Fruit fly (Drosophila melanogaster) whole organism, embryonic: Measurements from ENCODE around the gene Pgm1.
A peak's percentile ranks its signal among the peaks of the same experiment; 100 is the strongest.

ENCODE experiments used
- Atf-2 ChIP-seq: fragments of 200-800 bp; sonication (Bioruptor generic); optimal IDR thresholded peaks from 2 replicates; lab custom pipeline; 2016; ENCODE audit warnings: missing biosample characterization, missing genetic modification characterization
- CG10147 ChIP-seq: fragments of 200-800 bp; sonication (Bioruptor generic); optimal IDR thresholded peaks from 2 replicates; lab custom pipeline; 2019; ENCODE audit warnings: missing biosample characterization, mild to moderate bottlenecking, missing genetic modification characterization, moderate library complexity
- CG10654 ChIP-seq: fragments of 200-800 bp; sonication (Bioruptor generic); optimal IDR thresholded peaks from 2 replicates; lab custom pipeline; 2016; ENCODE audit warnings: missing biosample characterization, missing genetic modification characterization
- CG12071 ChIP-seq: fragments of 200-800 bp; sonication (Bioruptor generic); optimal IDR thresholded peaks from 3 replicates; lab custom pipeline; 2018; ENCODE audit warnings: missing biosample characterization, mild to moderate bottlenecking, missing genetic modification characterization
- CG13424 ChIP-seq: fragments of 200-800 bp; sonication (Bioruptor generic); optimal IDR thresholded peaks from 2 replicates; lab custom pipeline; 2019; ENCODE audit warnings: missing biosample characterization, mild to moderate bottlenecking, missing genetic modification characterization, moderate library complexity
- CG13894 ChIP-seq: fragments of 200-800 bp; sonication (Bioruptor generic); optimal IDR thresholded peaks from 3 replicates; lab custom pipeline; 2018; ENCODE audit warnings: missing biosample characterization, mild to moderate bottlenecking, missing genetic modification characterization, moderate library complexity
- CG14014 ChIP-seq: fragments of 200-800 bp; sonication (Bioruptor generic); IDR thresholded peaks from 2 replicates; pipeline ENCODE4 v1.3.6; 2022; ENCODE audit warnings: missing biosample characterization, missing genetic modification characterization
- CG15073 ChIP-seq: fragments of 200-800 bp; sonication (Bioruptor generic); optimal IDR thresholded peaks from 2 replicates; lab custom pipeline; 2016; ENCODE audit warnings: missing biosample characterization, missing genetic modification characterization
- CG17186 ChIP-seq: fragments of 200-800 bp; sonication (Bioruptor generic); optimal IDR thresholded peaks from 3 replicates; lab custom pipeline; 2017; ENCODE audit warnings: missing biosample characterization, missing genetic modification reagents, missing genetic modification characterization
- CG17359 ChIP-seq: fragments of 200-800 bp; sonication (Bioruptor generic); optimal IDR thresholded peaks from 3 replicates; lab custom pipeline; 2018; ENCODE audit warnings: missing biosample characterization, mild to moderate bottlenecking, missing genetic modification characterization, moderate library complexity
- CG17912 ChIP-seq: fragments of 200-800 bp; sonication (Bioruptor generic); optimal IDR thresholded peaks from 2 replicates; lab custom pipeline; 2018; ENCODE audit warnings: missing biosample characterization, mild to moderate bottlenecking, missing genetic modification characterization
- CG18262 ChIP-seq: fragments of 200-800 bp; optimal IDR thresholded peaks from 3 replicates; lab custom pipeline; 2019; ENCODE audit warnings: missing biosample characterization, mild to moderate bottlenecking, missing genetic modification characterization, moderate library complexity
- CG2116 ChIP-seq: fragments of 200-800 bp; sonication (Bioruptor generic); optimal IDR thresholded peaks from 3 replicates; lab custom pipeline; 2018; ENCODE audit warnings: missing biosample characterization, mild to moderate bottlenecking, missing genetic modification characterization
- CG34376 ChIP-seq: fragments of 200-800 bp; sonication (Bioruptor generic); optimal IDR thresholded peaks from 2 replicates; lab custom pipeline; 2018; ENCODE audit warnings: missing biosample characterization, mild to moderate bottlenecking, missing genetic modification characterization
- CG34422 ChIP-seq: fragments of 200-800 bp; sonication (Bioruptor generic); IDR thresholded peaks from 3 replicates; pipeline ENCODE4 v1.3.6; 2022; ENCODE audit warnings: missing biosample characterization, missing genetic modification characterization
- CG4854 ChIP-seq: fragments of 200-800 bp; sonication (Bioruptor generic); optimal IDR thresholded peaks from 2 replicates; lab custom pipeline; 2016; ENCODE audit warnings: missing biosample characterization, missing genetic modification characterization, inconsistent platforms
- CG5245 ChIP-seq: fragments of 200-800 bp; sonication (Bioruptor generic); optimal IDR thresholded peaks from 3 replicates; lab custom pipeline; 2016; ENCODE audit warnings: missing biosample characterization, missing genetic modification characterization
- CG6654 ChIP-seq: fragments of 200-800 bp; sonication (Bioruptor generic); optimal IDR thresholded peaks from 2 replicates; lab custom pipeline; 2017; ENCODE audit warnings: missing biosample characterization, mild to moderate bottlenecking, missing genetic modification characterization
- CG8765 ChIP-seq: fragments of 200-800 bp; sonication (Bioruptor generic); IDR thresholded peaks from 2 replicates; pipeline ENCODE4 v1.3.6; 2022; ENCODE audit warnings: missing biosample characterization, missing genetic modification characterization
- CHES-1-like ChIP-seq: fragments of 200-800 bp; sonication (Bioruptor generic); optimal IDR thresholded peaks from 2 replicates; lab custom pipeline; 2016; ENCODE audit warnings: missing biosample characterization, missing genetic modification characterization
- D19B ChIP-seq: fragments of 200-800 bp; sonication (Bioruptor generic); optimal IDR thresholded peaks from 2 replicates; lab custom pipeline; 2017; ENCODE audit warnings: missing biosample characterization, mild to moderate bottlenecking, missing genetic modification characterization
- Dbx ChIP-seq: fragments of 200-800 bp; sonication (Bioruptor generic); IDR thresholded peaks from 3 replicates; pipeline ENCODE4 v1.3.6; 2022; ENCODE audit warnings: missing biosample characterization, missing genetic modification characterization
- Deaf1 ChIP-seq: fragments of 200-800 bp; optimal IDR thresholded peaks from 3 replicates; lab custom pipeline; 2019; ENCODE audit warnings: missing biosample characterization, mild to moderate bottlenecking, missing genetic modification characterization, moderate library complexity
- Dip3 ChIP-seq: fragments of 200-800 bp; sonication (Bioruptor generic); optimal IDR thresholded peaks from 3 replicates; lab custom pipeline; 2016; ENCODE audit warnings: missing biosample characterization, missing genetic modification characterization
- E2f2 ChIP-seq: fragments of 200-800 bp; sonication (Bioruptor generic); IDR thresholded peaks from 2 replicates; pipeline ENCODE4 v1.3.6; 2022; ENCODE audit warnings: missing biosample characterization, missing genetic modification characterization
- Fer3 ChIP-seq: fragments of 200-800 bp; sonication (Bioruptor generic); optimal IDR thresholded peaks from 2 replicates; lab custom pipeline; 2018; ENCODE audit warnings: missing biosample characterization, mild to moderate bottlenecking, missing genetic modification characterization, moderate library complexity
- HHEX ChIP-seq: fragments of 200-800 bp; sonication (Bioruptor generic); optimal IDR thresholded peaks from 3 replicates; lab custom pipeline; 2017; ENCODE audit warnings: missing biosample characterization, mild to moderate bottlenecking, missing genetic modification characterization, missing genetic modification reagents
- Hsf ChIP-seq: fragments of 200-800 bp; sonication (Bioruptor generic); optimal IDR thresholded peaks from 3 replicates; lab custom pipeline; 2016; ENCODE audit warnings: missing biosample characterization, missing genetic modification characterization
- Jarid2 ChIP-seq: fragments of 200-800 bp; sonication (Bioruptor generic); optimal IDR thresholded peaks from 3 replicates; lab custom pipeline; 2017; ENCODE audit warnings: mild to moderate bottlenecking, missing biosample characterization, missing genetic modification reagents, missing genetic modification characterization
- MESR4 ChIP-seq: fragments of 200-800 bp; sonication (Bioruptor generic); optimal IDR thresholded peaks from 2 replicates; lab custom pipeline; 2018; ENCODE audit warnings: missing biosample characterization, mild to moderate bottlenecking, missing genetic modification characterization, moderate library complexity
- NC2α ChIP-seq: fragments of 200-800 bp; sonication (Bioruptor generic); optimal IDR thresholded peaks from 2 replicates; lab custom pipeline; 2016; ENCODE audit warnings: missing biosample characterization, missing genetic modification characterization
- NK7.1 ChIP-seq: fragments of 200-800 bp; sonication (Bioruptor generic); optimal IDR thresholded peaks from 3 replicates; lab custom pipeline; 2016; ENCODE audit warnings: missing biosample characterization, missing genetic modification characterization
- Six4 ChIP-seq: fragments of 200-800 bp; sonication (Bioruptor generic); optimal IDR thresholded peaks from 2 replicates; lab custom pipeline; 2016; ENCODE audit warnings: missing biosample characterization, missing genetic modification characterization
- ara ChIP-seq: fragments of 200-800 bp; sonication (Bioruptor generic); IDR thresholded peaks from 2 replicates; pipeline ENCODE4 v1.3.6; 2022; ENCODE audit warnings: missing biosample characterization, missing genetic modification characterization
- bab2 ChIP-seq: fragments of 200-800 bp; sonication (Bioruptor generic); optimal IDR thresholded peaks from 2 replicates; lab custom pipeline; 2016; ENCODE audit warnings: missing biosample characterization, missing genetic modification characterization
- btn ChIP-seq: fragments of 200-800 bp; sonication (Bioruptor generic); optimal IDR thresholded peaks from 2 replicates; lab custom pipeline; 2016; ENCODE audit warnings: missing biosample characterization, missing genetic modification characterization
- da ChIP-seq: fragments of 200-800 bp; sonication (Bioruptor generic); optimal IDR thresholded peaks from 2 replicates; lab custom pipeline; 2016; ENCODE audit warnings: missing biosample characterization, missing genetic modification characterization
- dm ChIP-seq: fragments of 200-800 bp; sonication (Bioruptor generic); optimal IDR thresholded peaks from 3 replicates; lab custom pipeline; 2016; ENCODE audit warnings: missing biosample characterization, missing genetic modification characterization
- dmrt99B ChIP-seq: fragments of 200-800 bp; sonication (Bioruptor generic); optimal IDR thresholded peaks from 2 replicates; lab custom pipeline; 2018; ENCODE audit warnings: missing biosample characterization, mild to moderate bottlenecking, missing genetic modification characterization, moderate library complexity
- en ChIP-seq: fragments of 200-800 bp; sonication (Bioruptor generic); optimal IDR thresholded peaks from 2 replicates; lab custom pipeline; 2016; ENCODE audit warnings: missing biosample characterization, missing genetic modification characterization
- gsb-n ChIP-seq: fragments of 200-800 bp; sonication (Bioruptor generic); optimal IDR thresholded peaks from 3 replicates; lab custom pipeline; 2018; ENCODE audit warnings: missing biosample characterization, mild to moderate bottlenecking, missing genetic modification characterization
- insv ChIP-seq, 2 experiments: fragments of 200-800 bp; sonication (Bioruptor generic); optimal IDR thresholded peaks; 3 replicates each; lab custom pipeline; 2016 to 2018; ENCODE audit warnings: missing biosample characterization in 2 of 2, missing genetic modification characterization in 2 of 2
- ken ChIP-seq: fragments of 200-800 bp; sonication (Bioruptor generic); IDR thresholded peaks from 3 replicates; pipeline ENCODE4 v1.3.6; 2022; ENCODE audit warnings: missing biosample characterization, missing genetic modification characterization
- luna ChIP-seq: fragments of 200-800 bp; sonication (Bioruptor generic); optimal IDR thresholded peaks from 2 replicates; lab custom pipeline; 2016; ENCODE audit warnings: missing biosample characterization, missing genetic modification characterization
- maf-S ChIP-seq: fragments of 200-800 bp; sonication (Bioruptor generic); optimal IDR thresholded peaks from 2 replicates; lab custom pipeline; 2016; ENCODE audit warnings: missing biosample characterization, missing genetic modification characterization
- pita ChIP-seq: fragments of 200-800 bp; sonication (Bioruptor generic); optimal IDR thresholded peaks from 2 replicates; lab custom pipeline; 2017; ENCODE audit warnings: missing biosample characterization, mild to moderate bottlenecking, missing genetic modification characterization
- sc ChIP-seq, 3 experiments: fragments of >200 bp in 2 of 3; fragments of 200-800 bp in 1 of 3; sonication (Bioruptor generic) in 1 of 3; optimal IDR thresholded peaks; 2 replicates in 2 of 3; 3 replicates in 1 of 3; lab custom pipeline; 2017; ENCODE audit warnings: mild to moderate bottlenecking in 1 of 3, missing biosample characterization in 1 of 3, missing genetic modification characterization in 1 of 3, missing genetic modification reagents in 1 of 3
- sens ChIP-seq: fragments of 200-800 bp; sonication (Bioruptor generic); peaks from one replicate; lab custom pipeline; 2016; ENCODE audit warnings: missing biosample characterization, missing genetic modification characterization
- tx ChIP-seq: fragments of 200-800 bp; sonication (Bioruptor generic); optimal IDR thresholded peaks from 2 replicates; lab custom pipeline; 2016; ENCODE audit warnings: missing biosample characterization, missing genetic modification characterization
- vvl ChIP-seq: fragments of 200-800 bp; sonication (Bioruptor generic); IDR thresholded peaks from 2 replicates; pipeline ENCODE4 v1.3.6; 2022; ENCODE audit warnings: missing biosample characterization, missing genetic modification characterization
- yki ChIP-seq: fragments of >200 bp; optimal IDR thresholded peaks from 3 replicates; lab custom pipeline; 2018
- zfh2 ChIP-seq: fragments of 200-800 bp; sonication (Bioruptor generic); optimal IDR thresholded peaks from 2 replicates; lab custom pipeline; 2016; ENCODE audit warnings: missing biosample characterization, missing genetic modification characterization

Gene Pgm1

dm6 chr3L:16105528-16105927 is 22.8 kb downstream of the Pgm1 start, which contains the start of the genes IntS9 and CG43295 (continued):
- TF ChIP-seq sc (optimal IDR thresholded peaks at IDR 0.05; lab: Kevin White, UChicago) (no peak), sc (GFP tag; optimal IDR thresholded peaks at IDR 0.05; lab: Kevin White, UChicago) (peak; percentile 55), Dbx (GFP tag; lab: Robert Waterston, UW) (peak; percentile 82), CG15073 (GFP tag; lab: Kevin White, UChicago) (peak; percentile 42), Fer3 (tag; lab: Kevin White, UChicago) (peak; percentile 74), insv (GFP tag; optimal IDR thresholded peaks at IDR 0.05; lab: Kevin White, UChicago) (no peak), CG4854 (GFP tag; lab: Kevin White, UChicago) (peak; percentile 73), CG34422 (peak; percentile 92), MESR4 (GFP tag; lab: Kevin White, UChicago) (peak; percentile 24), CG13894 (tag; lab: Kevin White, UChicago) (no peak), CHES-1-like (peak; percentile 88), CG17359 (tag; lab: Kevin White, UChicago) (peak; percentile 73), en (peak; percentile 59), zfh2 (peak; percentile 91), CG10654 (GFP tag; lab: Kevin White, UChicago) (peak; percentile 89), E2f2 (peak; percentile 77), HHEX (GFP tag; lab: Kevin White, UChicago) (peak; percentile 72), CG5245 (GFP tag; lab: Kevin White, UChicago) (peak; percentile 75), yki (lab: Kevin White, UChicago) (no peak), gsb-n (tag; lab: Kevin White, UChicago) (no peak), Jarid2 (GFP tag; lab: Kevin White, UChicago) (no peak), CG8765 (GFP tag; lab: Robert Waterston, UW) (peak; percentile 75), vvl (GFP tag; lab: Robert Waterston, UW) (peak; percentile 93), ken (GFP tag; lab: Robert Waterston, UW) (peak; percentile 79; the same call in 2 of the 3 replicates), bab2 (peak; percentile 86), Six4 (GFP tag; lab: Kevin White, UChicago) (peak; percentile 82), Atf-2 (GFP tag; lab: Kevin White, UChicago) (peak; percentile 82), Dip3 (peak; percentile 86), pita (GFP tag; lab: Kevin White, UChicago) (no peak), da (GFP tag; lab: Kevin White, UChicago) (peak; percentile 48), tx (GFP tag; lab: Kevin White, UChicago) (peak; percentile 77), CG17186 (GFP tag; lab: Kevin White, UChicago) (peak; percentile 54), maf-S (peak; percentile 83), CG14014 (peak; percentile 71), CG13424 (peak; percentile 78), CG17912 (peak; percentile 16), dmrt99B (tag; lab: Kevin White, UChicago) (no peak), NC2α (GFP tag; lab: Kevin White, UChicago) (peak; percentile 79), NK7.1 (GFP tag; lab: Kevin White, UChicago) (peak; percentile 62), CG10147 (GFP tag; lab: Kevin White, UChicago) (no peak), Hsf (GFP tag; lab: Kevin White, UChicago) (peak; percentile 91), D19B (GFP tag; lab: Kevin White, UChicago) (no peak), sens (GFP tag; lab: Kevin White, UChicago) (peak; percentile 99), CG12071 (GFP tag; lab: Kevin White, UChicago) (no peak), dm (GFP tag; lab: Kevin White, UChicago) (peak; percentile 74), luna (GFP tag; lab: Kevin White, UChicago) (no peak), ara (GFP tag; lab: Robert Waterston, UW) (peak; percentile 87), CG18262 (tag; lab: Kevin White, UChicago) (peak; percentile 79), CG2116 (GFP tag; lab: Kevin White, UChicago) (peak; percentile 67), Deaf1 (tag; lab: Kevin White, UChicago) (no peak), CG34376 (peak; percentile 35), CG6654 (GFP tag; lab: Kevin White, UChicago) (peak; percentile 43), btn (GFP tag; lab: Kevin White, UChicago) (peak; percentile 80)
